Worm (Caenorhabditis elegans): ENCODE measurements around the gene pad-2.

ce11 chrIII:10240073-10240472 lies 38.9 kb upstream of the pad-2 start:
- no peak for TF ChIP-seq lsy-2 (tag; optimal IDR thresholded peaks at IDR 0.05)
- no peak for TF ChIP-seq lin-35 (GFP tag; optimal IDR thresholded peaks at IDR 0.05)
- TF ChIP-seq nhr-85 (tag) = no peak
- TF ChIP-seq unc-86 (tag; optimal IDR thresholded peaks at IDR 0.05) = no peak
- no peak for TF ChIP-seq nhr-12 (tag; optimal IDR thresholded peaks at IDR 0.05)
- no peak for TF ChIP-seq irx-1 (tag; optimal IDR thresholded peaks at IDR 0.05)
- no peak for TF ChIP-seq nhr-84 (tag; optimal IDR thresholded peaks at IDR 0.05)
- TF ChIP-seq skn-1 (tag; optimal IDR thresholded peaks at IDR 0.05) = no peak
- TF ChIP-seq grh-1 (GFP tag; IDR thresholded peaks at IDR 0.05) = no peak
- TF ChIP-seq nhr-28 (tag; optimal IDR thresholded peaks at IDR 0.05) = no peak
- TF ChIP-seq unc-130 (tag; optimal IDR thresholded peaks at IDR 0.05) = no peak
- TF ChIP-seq nhr-237 (tag; optimal IDR thresholded peaks at IDR 0.05) = no peak

Measured in whole organism, L1 larva.